Worm (Caenorhabditis elegans) whole organism, late embryonic: ENCODE results near the gene nlr-1.

Experiments
- F13H6.1 ChIP-seq: sonication (generic microtip); optimal IDR thresholded peaks from 2 replicates; lab custom pipeline; 2016; ENCODE audit warnings: missing genetic modification characterization, missing compliant biosample characterization
- K02D7.2 ChIP-seq: sonication (generic microtip); optimal IDR thresholded peaks from 2 replicates; lab custom pipeline; 2017; ENCODE audit warnings: mild to moderate bottlenecking, missing genetic modification characterization, missing compliant biosample characterization
- Y22D7AL.16 ChIP-seq: sonication (generic microtip); optimal IDR thresholded peaks from 2 replicates; lab custom pipeline; 2016; ENCODE audit warnings: missing genetic modification characterization, missing compliant biosample characterization
- ahr-1 ChIP-seq: sonication (generic microtip); optimal IDR thresholded peaks from 2 replicates; lab custom pipeline; 2016; ENCODE audit warnings: missing genetic modification characterization, missing compliant biosample characterization
- ama-1 ChIP-seq: fragments of 150-350 bp; optimal IDR thresholded peaks from 2 replicates; lab custom pipeline; 2014
- dve-1 ChIP-seq: sonication (generic microtip); optimal IDR thresholded peaks from 2 replicates; lab custom pipeline; 2017; ENCODE audit warnings: antibody characterized with exemption, mild to moderate bottlenecking, missing genetic modification characterization, missing compliant biosample characterization
- elt-2 ChIP-seq: sonication (generic microtip); optimal IDR thresholded peaks from 2 replicates; lab custom pipeline; 2016; ENCODE audit warnings: missing genetic modification reagents, missing genetic modification characterization, missing compliant biosample characterization
- odd-2 ChIP-seq: sonication (generic microtip); optimal IDR thresholded peaks from 2 replicates; lab custom pipeline; 2017; ENCODE audit warnings: antibody characterized with exemption, mild to moderate bottlenecking, missing genetic modification characterization, missing compliant biosample characterization
- pha-4 ChIP-seq: fragments of 150-350 bp; optimal IDR thresholded peaks from 2 replicates; lab custom pipeline; 2018; ENCODE audit warnings: missing biosample characterization, missing genetic modification reagents, missing genetic modification characterization
- pqm-1 ChIP-seq: sonication (generic microtip); optimal IDR thresholded peaks from 2 replicates; lab custom pipeline; 2016; ENCODE audit warnings: missing genetic modification characterization, missing compliant biosample characterization
- syd-9 ChIP-seq: sonication (generic microtip); optimal IDR thresholded peaks from 2 replicates; lab custom pipeline; 2016; ENCODE audit warnings: mild to moderate bottlenecking, missing genetic modification characterization, moderate library complexity, missing compliant biosample characterization
- unc-3 ChIP-seq, 2 experiments: fragments of 200-800 bp in 1 of 2; sonication (Bioruptor generic) in 1 of 2; sonication (generic microtip) in 1 of 2; conservative IDR thresholded peaks in 1 of 2; optimal IDR thresholded peaks in 1 of 2; 2 replicates each; pipeline versions ENCODE4 v1.3.6 to Lab custom; 2016 to 2022; ENCODE audit warnings: missing compliant biosample characterization in 2 of 2, missing genetic modification characterization in 2 of 2, missing genetic modification reagents in 1 of 2
- unc-42 ChIP-seq: sonication (generic microtip); optimal IDR thresholded peaks from 2 replicates; lab custom pipeline; 2016; ENCODE audit warnings: missing genotype, missing genetic modification characterization, missing compliant biosample characterization

DNA sequence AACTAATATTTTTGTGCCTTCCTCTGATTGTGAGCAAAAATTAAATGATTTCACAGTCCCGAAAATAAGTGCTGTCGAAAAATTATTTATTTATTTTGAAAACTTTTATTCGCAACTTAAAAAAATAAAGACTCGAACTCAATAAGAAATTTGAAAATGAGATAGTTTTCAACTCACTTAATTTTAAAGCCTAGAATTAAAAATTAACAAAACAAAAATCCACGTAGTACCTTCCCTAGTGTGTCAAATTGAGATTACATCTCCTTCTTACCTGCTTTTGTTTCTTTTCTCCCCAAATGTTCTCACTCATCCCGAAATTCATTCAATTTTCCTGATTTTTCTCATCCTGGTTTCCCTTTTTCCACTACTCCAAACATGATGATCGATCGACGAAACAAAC lies 41.2 kb upstream of the nlr-1 start, which contains the start of gene F35G2.5:
- no peak for TF ChIP-seq pha-4 (tag; lab: Kevin White, UChicago)
- no peak for TF ChIP-seq dve-1 (tag; lab: Kevin White, UChicago)
- TF ChIP-seq unc-42: no peak
- TF ChIP-seq ama-1 (lab: Kevin White, UChicago): no peak
- no peak for TF ChIP-seq Y22D7AL.16
- no peak for TF ChIP-seq elt-2 (tag; lab: Kevin White, UChicago)
- TF ChIP-seq unc-3 (GFP tag; conservative IDR thresholded peaks at IDR 0.05; lab: Robert Waterston, UW): no peak
- no peak for TF ChIP-seq unc-3 (tag; optimal IDR thresholded peaks at IDR 0.05; lab: Kevin White, UChicago)
- no peak for TF ChIP-seq odd-2 (tag; lab: Kevin White, UChicago)
- TF ChIP-seq pqm-1 (tag; lab: Kevin White, UChicago): no peak
- TF ChIP-seq F13H6.1: no peak
- TF ChIP-seq K02D7.2 (tag; lab: Kevin White, UChicago): no peak
- TF ChIP-seq syd-9 (tag; lab: Kevin White, UChicago): no peak
- no peak for TF ChIP-seq ahr-1 (tag; lab: Kevin White, UChicago)
